Fruit fly (Drosophila melanogaster) whole organism, prepupa: ENCODE data around the gene Eaat2.

ENCODE experiments used
- Blimp-1 ChIP-seq: fragments of 200-800 bp; sonication (Bioruptor generic); optimal IDR thresholded peaks from 3 replicates; lab custom pipeline; 2017; ENCODE audit warnings: missing biosample characterization, missing genetic modification characterization, mild to moderate bottlenecking, moderate library complexity, missing genetic modification reagents
- CG10631 ChIP-seq: fragments of 200-800 bp; sonication (Bioruptor generic); optimal IDR thresholded peaks from 2 replicates; lab custom pipeline; 2016; ENCODE audit warnings: missing biosample characterization, missing genetic modification characterization
- CG10669 ChIP-seq: fragments of 200-800 bp; sonication (Bioruptor generic); optimal IDR thresholded peaks from 3 replicates; lab custom pipeline; 2018; ENCODE audit warnings: missing biosample characterization, mild to moderate bottlenecking, missing genetic modification characterization, moderate library complexity
- CG11294 ChIP-seq: fragments of 200-800 bp; sonication (Bioruptor generic); IDR thresholded peaks from 2 replicates; pipeline ENCODE4 v1.3.6; 2022; ENCODE audit warnings: missing biosample characterization, missing genetic modification characterization
- CG11902 ChIP-seq: fragments of 200-800 bp; sonication (Bioruptor generic); optimal IDR thresholded peaks from 3 replicates; lab custom pipeline; 2016; ENCODE audit warnings: missing biosample characterization, missing genetic modification characterization
- CG15336 ChIP-seq: fragments of 200-800 bp; sonication (Bioruptor generic); IDR thresholded peaks from 2 replicates; pipeline ENCODE4 v1.3.6; 2022; ENCODE audit warnings: missing biosample characterization, missing genetic modification characterization
- CG1621 ChIP-seq: fragments of 200-800 bp; sonication (Bioruptor generic); optimal IDR thresholded peaks from 3 replicates; lab custom pipeline; 2018; ENCODE audit warnings: missing biosample characterization, mild to moderate bottlenecking, missing genetic modification characterization
- CG16779 ChIP-seq: fragments of 200-800 bp; sonication (Bioruptor generic); optimal IDR thresholded peaks from 3 replicates; lab custom pipeline; 2017; ENCODE audit warnings: missing biosample characterization, mild to moderate bottlenecking, missing genetic modification characterization
- CG3032 ChIP-seq: fragments of 200-800 bp; optimal IDR thresholded peaks from 2 replicates; lab custom pipeline; 2019; ENCODE audit warnings: missing biosample characterization, mild to moderate bottlenecking, missing genetic modification characterization, moderate library complexity
- CG32006 ChIP-seq: fragments of 200-800 bp; sonication (Bioruptor generic); optimal IDR thresholded peaks from 3 replicates; lab custom pipeline; 2017; ENCODE audit warnings: missing biosample characterization, mild to moderate bottlenecking, missing genetic modification characterization
- CG34406 ChIP-seq: fragments of 200-800 bp; sonication (Bioruptor generic); optimal IDR thresholded peaks from 3 replicates; lab custom pipeline; 2016; ENCODE audit warnings: missing biosample characterization, missing genetic modification characterization
- CG3919 ChIP-seq: fragments of 200-800 bp; sonication (Bioruptor generic); optimal IDR thresholded peaks from 3 replicates; lab custom pipeline; 2016; ENCODE audit warnings: missing biosample characterization, missing genetic modification characterization
- CG4318 ChIP-seq: fragments of 200-800 bp; sonication (Bioruptor generic); optimal IDR thresholded peaks from 3 replicates; lab custom pipeline; 2017; ENCODE audit warnings: missing biosample characterization, mild to moderate bottlenecking, missing genetic modification characterization
- CG6163 ChIP-seq: fragments of 200-800 bp; sonication (Bioruptor generic); IDR thresholded peaks from 3 replicates; pipeline ENCODE4 v1.3.6; 2022; ENCODE audit warnings: missing biosample characterization, missing genetic modification characterization
- CG6276 ChIP-seq: fragments of 200-800 bp; sonication (Bioruptor generic); optimal IDR thresholded peaks from 2 replicates; lab custom pipeline; 2017; ENCODE audit warnings: missing biosample characterization, mild to moderate bottlenecking, missing genetic modification characterization
- CG6854 ChIP-seq: fragments of 200-800 bp; sonication (Bioruptor generic); optimal IDR thresholded peaks from 2 replicates; lab custom pipeline; 2017; ENCODE audit warnings: missing biosample characterization, mild to moderate bottlenecking, missing genetic modification characterization
- CG8119 ChIP-seq: fragments of 200-800 bp; sonication (Bioruptor generic); IDR thresholded peaks from 3 replicates; pipeline ENCODE4 v1.3.6; 2022; ENCODE audit warnings: missing biosample characterization, missing genetic modification characterization
- CG8319 ChIP-seq: fragments of 200-800 bp; sonication (Bioruptor generic); optimal IDR thresholded peaks from 3 replicates; lab custom pipeline; 2016; ENCODE audit warnings: missing biosample characterization, missing genetic modification characterization
- CG8632 ChIP-seq: fragments of 200-800 bp; sonication (Bioruptor generic); optimal IDR thresholded peaks from 3 replicates; lab custom pipeline; 2016; ENCODE audit warnings: missing biosample characterization, missing genetic modification characterization
- Eip78C ChIP-seq: fragments of 200-800 bp; sonication (Bioruptor generic); peaks from one replicate; lab custom pipeline; 2016; ENCODE audit warnings: missing biosample characterization, missing genetic modification characterization
- Ets21C ChIP-seq: fragments of 200-800 bp; sonication (Bioruptor generic); optimal IDR thresholded peaks from 3 replicates; lab custom pipeline; 2016; ENCODE audit warnings: missing biosample characterization, missing genetic modification characterization
- Ets96B ChIP-seq: fragments of 200-800 bp; optimal IDR thresholded peaks from 2 replicates; lab custom pipeline; 2019; ENCODE audit warnings: missing biosample characterization, mild to moderate bottlenecking, missing genetic modification characterization, moderate library complexity
- Gug ChIP-seq: fragments of 200-800 bp; sonication (Bioruptor generic); IDR thresholded peaks from 2 replicates; pipeline ENCODE4 v1.3.6; 2022; ENCODE audit warnings: missing biosample characterization, missing genetic modification characterization
- Hr38 ChIP-seq: sonication (Bioruptor generic); optimal IDR thresholded peaks from 2 replicates; lab custom pipeline; 2016; ENCODE audit warnings: missing biosample characterization, missing genetic modification characterization
- Hr39 ChIP-seq: fragments of 200-800 bp; sonication (Bioruptor generic); optimal IDR thresholded peaks from 2 replicates; lab custom pipeline; 2016; ENCODE audit warnings: missing biosample characterization, missing genetic modification characterization
- Hr4 ChIP-seq: fragments of 200-800 bp; sonication (Bioruptor generic); optimal IDR thresholded peaks from 3 replicates; lab custom pipeline; 2016; ENCODE audit warnings: missing biosample characterization, missing genetic modification characterization
- Lpt ChIP-seq: fragments of 200-800 bp; sonication (Bioruptor generic); optimal IDR thresholded peaks from 3 replicates; lab custom pipeline; 2016; ENCODE audit warnings: missing biosample characterization, missing genetic modification characterization
- Met ChIP-seq: fragments of 200-800 bp; sonication (Bioruptor generic); optimal IDR thresholded peaks from 3 replicates; lab custom pipeline; 2016; ENCODE audit warnings: missing biosample characterization, missing genetic modification characterization
- OdsH ChIP-seq: fragments of 200-800 bp; sonication (Bioruptor generic); optimal IDR thresholded peaks from 3 replicates; lab custom pipeline; 2016; ENCODE audit warnings: missing biosample characterization, missing genetic modification characterization
- Smox ChIP-seq: fragments of 200-800 bp; sonication (Bioruptor generic); optimal IDR thresholded peaks from 3 replicates; lab custom pipeline; 2016; ENCODE audit warnings: missing biosample characterization, missing genetic modification characterization
- Sox102F ChIP-seq: fragments of 200-800 bp; sonication (Bioruptor generic); optimal IDR thresholded peaks from 2 replicates; lab custom pipeline; 2016; ENCODE audit warnings: missing biosample characterization, mild to moderate bottlenecking, missing genetic modification characterization
- dsx ChIP-seq: fragments of 200-800 bp; optimal IDR thresholded peaks from 3 replicates; lab custom pipeline; 2019; ENCODE audit warnings: missing biosample characterization, mild to moderate bottlenecking, missing genetic modification characterization, moderate library complexity; ENCODE audit not compliant: poor library complexity, severe bottlenecking
- eg ChIP-seq: fragments of 200-800 bp; sonication (Bioruptor generic); IDR thresholded peaks from 3 replicates; pipeline ENCODE4 v1.3.6; 2022; ENCODE audit warnings: missing biosample characterization, missing genetic modification characterization
- esn ChIP-seq: fragments of 200-800 bp; sonication (Bioruptor generic); optimal IDR thresholded peaks from 2 replicates; lab custom pipeline; 2016; ENCODE audit warnings: missing biosample characterization, mild to moderate bottlenecking, missing genetic modification characterization, moderate library complexity
- fd59A ChIP-seq: fragments of 200-800 bp; sonication (Bioruptor generic); optimal IDR thresholded peaks from 2 replicates; lab custom pipeline; 2017; ENCODE audit warnings: missing biosample characterization, mild to moderate bottlenecking, missing genetic modification characterization, missing genetic modification reagents
- salr ChIP-seq, 2 experiments: fragments of 200-800 bp; sonication (Bioruptor generic); optimal IDR thresholded peaks; 3 replicates each; lab custom pipeline; 2016 to 2018; ENCODE audit warnings: missing biosample characterization in 2 of 2, missing genetic modification characterization in 2 of 2, mild to moderate bottlenecking in 1 of 2
- spab ChIP-seq: fragments of 200-800 bp; sonication (Bioruptor generic); optimal IDR thresholded peaks from 2 replicates; lab custom pipeline; 2017; ENCODE audit warnings: missing biosample characterization, mild to moderate bottlenecking, missing genetic modification characterization, missing genetic modification reagents
- ss ChIP-seq, 2 experiments: fragments of 200-800 bp; sonication (Bioruptor generic); optimal IDR thresholded peaks; 2 replicates in 1 of 2; 3 replicates in 1 of 2; lab custom pipeline; 2017 to 2018; ENCODE audit warnings: mild to moderate bottlenecking in 2 of 2, missing biosample characterization in 2 of 2, missing genetic modification characterization in 2 of 2, moderate library complexity in 1 of 2

The Eaat2 gene

dm6 chr2L:740031-740430 lies 4.2 kb downstream of the Eaat2 start:
- TF ChIP-seq dsx (GFP tag; lab: Kevin White, UChicago) (peak; percentile 60), CG8319 (GFP tag; lab: Kevin White, UChicago) (no peak)

DNA sequence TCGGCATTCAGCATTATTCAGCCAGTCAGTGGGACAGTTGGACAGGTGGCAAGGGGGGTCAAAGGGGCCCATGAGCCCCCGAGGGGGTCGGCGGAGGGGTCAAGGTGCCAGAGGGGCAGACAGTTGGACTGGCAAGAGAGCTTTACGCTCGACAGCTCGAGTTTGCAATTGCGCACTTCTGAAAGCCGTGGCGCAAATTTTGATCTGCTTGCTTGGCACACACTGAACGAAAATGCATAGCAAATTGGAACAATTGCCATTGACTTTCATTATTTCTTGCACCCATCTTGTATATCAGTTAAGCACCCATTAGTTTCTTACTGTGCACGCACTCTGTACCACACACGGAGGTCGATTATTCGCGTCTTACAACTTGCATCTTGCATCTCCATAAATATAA lies 8.4 kb downstream of the Eaat2 start:
- TF ChIP-seq CG6854 (GFP tag; lab: Kevin White, UChicago) (no peak), spab (GFP tag; lab: Kevin White, UChicago) (no peak), CG6163 (GFP tag; lab: Robert Waterston, UW) (0 out of 3 replicates have a peak, but pooled peaks have one; percentile 26), Eip78C (GFP tag; lab: Kevin White, UChicago) (peak; percentile 48), CG15336 (GFP tag; lab: Robert Waterston, UW) (0 out of 2 replicates have a peak, but pooled peaks have one; percentile 20), CG3919 (no peak), eg (peak; percentile 57; the same call in 1 of the 3 replicates), Lpt (GFP tag; lab: Kevin White, UChicago) (no peak), CG10631 (GFP tag; lab: Kevin White, UChicago) (peak; percentile 5)

- TF ChIP-seq Lpt (GFP tag; lab: Kevin White, UChicago) (peak; percentile 23), Smox (no peak), CG10631 (GFP tag; lab: Kevin White, UChicago) (no peak), Hr4 (GFP tag; lab: Kevin White, UChicago) (peak; percentile 23), Eip78C (GFP tag; lab: Kevin White, UChicago) (no peak), eg (peak; percentile 69), CG11902 (GFP tag; lab: Kevin White, UChicago) (no peak), Hr39 (GFP tag; lab: Kevin White, UChicago) (no peak), Sox102F (no peak), CG3032 (tag; lab: Kevin White, UChicago) (no peak), CG11294 (peak; percentile 25; the same call in 1 of the 2 replicates), salr (GFP tag; optimal IDR thresholded peaks at IDR 0.05; lab: Kevin White, UChicago) (no peak), CG6276 (GFP tag; lab: Kevin White, UChicago) (peak; percentile 40), CG4318 (GFP tag; lab: Kevin White, UChicago) (peak; percentile 15), CG8319 (GFP tag; lab: Kevin White, UChicago) (no peak), ss (GFP tag; optimal IDR thresholded peaks at IDR 0.05; lab: Kevin White, UChicago) (no peak), CG15336 (GFP tag; lab: Robert Waterston, UW) (peak; percentile 68), dsx (GFP tag; lab: Kevin White, UChicago) (no peak), Blimp-1 (GFP tag; lab: Kevin White, UChicago) (no peak), Hr38 (GFP tag; lab: Kevin White, UChicago) (no peak), OdsH (GFP tag; lab: Kevin White, UChicago) (peak; percentile 2), Ets21C (GFP tag; lab: Kevin White, UChicago) (no peak), Met (no peak), Gug (GFP tag; lab: Robert Waterston, UW) (peak; percentile 57), CG6163 (GFP tag; lab: Robert Waterston, UW) (peak; percentile 62; the same call in 2 of the 3 replicates), CG34406 (no peak), CG3919 (peak; percentile 2), CG1621 (no peak), CG32006 (GFP tag; lab: Kevin White, UChicago) (peak; percentile 66), CG8119 (GFP tag; lab: Robert Waterston, UW) (peak; percentile 23; the same call in 1 of the 3 replicates), Ets96B (tag; lab: Kevin White, UChicago) (no peak), fd59A (GFP tag; lab: Kevin White, UChicago) (no peak), CG8632 (GFP tag; lab: Kevin White, UChicago) (no peak)
Measured at dm6 chr2L:734120-734519, 10.1 kb downstream of the Eaat2 start.

- TF ChIP-seq esn (no peak), Smox (no peak), CG4318 (GFP tag; lab: Kevin White, UChicago) (no peak), CG16779 (tag; lab: Kevin White, UChicago) (no peak), Blimp-1 (GFP tag; lab: Kevin White, UChicago) (no peak), CG10669 (GFP tag; lab: Kevin White, UChicago) (no peak), Hr4 (GFP tag; lab: Kevin White, UChicago) (no peak), Eip78C (GFP tag; lab: Kevin White, UChicago) (peak; percentile 55)
- TF ChIP-seq, all 60 proteins: peak for 1
Measured at dm6 chr2L:732105-732504, 12.1 kb downstream of the Eaat2 start.
